Worm (Caenorhabditis elegans) whole organism, young adult: Measurements from ENCODE around the gene best-2.

ENCODE experiments used
- B0019.2 ChIP-seq: fragments of 200-800 bp; sonication (Bioruptor generic); conservative IDR thresholded peaks from 2 replicates; pipeline ENCODE4 v1.3.6; 2022; ENCODE audit warnings: missing genetic modification reagents, missing genetic modification characterization, missing compliant biosample characterization
- B0261.1 ChIP-seq: sonication (generic microtip); optimal IDR thresholded peaks from 2 replicates; lab custom pipeline; 2016; ENCODE audit warnings: mild to moderate bottlenecking, missing genetic modification characterization, moderate library complexity, missing compliant biosample characterization
- B0336.3 ChIP-seq: fragments of 200-800 bp; sonication (Bioruptor generic); IDR thresholded peaks from 2 replicates; pipeline ENCODE4 v1.3.6; 2022; ENCODE audit warnings: missing genetic modification characterization, missing compliant biosample characterization
- D2030.7 ChIP-seq: fragments of 200-800 bp; sonication (Bioruptor generic); IDR thresholded peaks from 2 replicates; pipeline ENCODE4 v1.3.6; 2022; ENCODE audit warnings: missing genetic modification reagents, missing genetic modification characterization, missing compliant biosample characterization
- F39B2.1 ChIP-seq: fragments of 200-800 bp; sonication (Bioruptor generic); IDR thresholded peaks from 2 replicates; pipeline ENCODE4 v1.3.6; 2022; ENCODE audit warnings: missing genetic modification reagents, missing genetic modification characterization, missing compliant biosample characterization
- F52B5.7 ChIP-seq: sonication (generic microtip); optimal IDR thresholded peaks from 2 replicates; lab custom pipeline; 2016; ENCODE audit warnings: mild to moderate bottlenecking, missing genetic modification characterization, missing compliant biosample characterization
- K11D2.4 ChIP-seq: fragments of 200-800 bp; sonication (Bioruptor generic); IDR thresholded peaks from 2 replicates; pipeline ENCODE4 v1.3.6; 2022; ENCODE audit warnings: missing genetic modification reagents, missing genetic modification characterization, missing compliant biosample characterization
- Y53G8AR.9 ChIP-seq: fragments of 200-800 bp; sonication (Bioruptor generic); conservative IDR thresholded peaks from 2 replicates; pipeline ENCODE4 v1.3.6; 2022; ENCODE audit warnings: missing genetic modification reagents, missing genetic modification characterization, missing compliant biosample characterization
- Y56A3A.18 ChIP-seq: fragments of 200-800 bp; sonication (Bioruptor generic); IDR thresholded peaks from 2 replicates; pipeline ENCODE4 v1.3.6; 2022; ENCODE audit warnings: missing genetic modification reagents, missing genetic modification characterization, missing compliant biosample characterization
- Y95B8A.8 ChIP-seq: fragments of 200-800 bp; sonication (Bioruptor generic); IDR thresholded peaks from 2 replicates; pipeline ENCODE4 v1.3.6; 2022; ENCODE audit warnings: missing genetic modification reagents, missing genetic modification characterization, missing compliant biosample characterization
- ZK185.1 ChIP-seq: sonication (generic microtip); optimal IDR thresholded peaks from 2 replicates; lab custom pipeline; 2016; ENCODE audit warnings: mild to moderate bottlenecking, missing genetic modification characterization, missing compliant biosample characterization; ENCODE audit not compliant: poor library complexity, severe bottlenecking
- ama-1 ChIP-seq, 3 experiments: fragments of 150-350 bp in 1 of 3; sonication (generic microtip) in 2 of 3; optimal IDR thresholded peaks; 2 replicates each; lab custom pipeline; 2014 to 2018; ENCODE audit warnings: missing biosample characterization in 2 of 3, missing genetic modification characterization in 2 of 3, missing genetic modification reagents in 2 of 3
- aptf-3 ChIP-seq: fragments of 200-800 bp; sonication (Bioruptor generic); IDR thresholded peaks from 2 replicates; pipeline ENCODE4 v1.3.6; 2022; ENCODE audit warnings: missing genetic modification characterization, missing compliant biosample characterization
- atf-7 ChIP-seq: sonication (generic microtip); optimal IDR thresholded peaks from 2 replicates; lab custom pipeline; 2017; ENCODE audit warnings: mild to moderate bottlenecking, missing genetic modification characterization, missing compliant biosample characterization
- attf-5 ChIP-seq: fragments of 200-800 bp; sonication (Bioruptor generic); optimal IDR thresholded peaks from 2 replicates; lab custom pipeline; 2018; ENCODE audit warnings: mild to moderate bottlenecking, missing genetic modification characterization, missing compliant biosample characterization
- attf-6 ChIP-seq: fragments of 200-800 bp; sonication (Bioruptor generic); IDR thresholded peaks from 2 replicates; pipeline ENCODE4 v1.3.6; 2022; ENCODE audit warnings: missing genetic modification reagents, missing genetic modification characterization, missing compliant biosample characterization
- bed-1 ChIP-seq: fragments of 200-800 bp; sonication (Bioruptor generic); IDR thresholded peaks from 2 replicates; pipeline ENCODE4 v1.3.6; 2022; ENCODE audit warnings: missing genetic modification reagents, missing genetic modification characterization, missing compliant biosample characterization
- bed-2 ChIP-seq: fragments of 200-800 bp; sonication (Bioruptor generic); IDR thresholded peaks from 2 replicates; pipeline ENCODE4 v1.3.6; 2022; ENCODE audit warnings: missing genetic modification reagents, missing genetic modification characterization, missing compliant biosample characterization
- cebp-2 ChIP-seq: fragments of 200-800 bp; sonication (Bioruptor generic); IDR thresholded peaks from 2 replicates; pipeline ENCODE4 v1.3.6; 2022; ENCODE audit warnings: missing genetic modification characterization, missing compliant biosample characterization
- ceh-40 ChIP-seq: fragments of 200-800 bp; sonication (Bioruptor generic); IDR thresholded peaks from 2 replicates; pipeline ENCODE4 v1.3.6; 2022; ENCODE audit warnings: missing genetic modification characterization, missing compliant biosample characterization
- ceh-58 ChIP-seq: fragments of 200-800 bp; sonication (Bioruptor generic); IDR thresholded peaks from 2 replicates; pipeline ENCODE4 v1.3.6; 2022; ENCODE audit warnings: missing genetic modification characterization, missing compliant biosample characterization
- dpff-1 ChIP-seq: sonication (generic microtip); optimal IDR thresholded peaks from 2 replicates; lab custom pipeline; 2017; ENCODE audit warnings: mild to moderate bottlenecking, missing genetic modification characterization, missing compliant biosample characterization
- efl-1 ChIP-seq: fragments of 150-350 bp; optimal IDR thresholded peaks from 2 replicates; lab custom pipeline; 2014; ENCODE audit warnings: missing biosample characterization, missing genetic modification reagents, missing genetic modification characterization
- egl-18 ChIP-seq: fragments of 200-800 bp; sonication (Bioruptor generic); IDR thresholded peaks from 2 replicates; pipeline ENCODE4 v1.3.6; 2022; ENCODE audit warnings: missing genetic modification reagents, missing genetic modification characterization, missing compliant biosample characterization
- egl-44 ChIP-seq: fragments of 200-800 bp; sonication (Bioruptor generic); IDR thresholded peaks from 2 replicates; pipeline ENCODE4 v1.3.6; 2022; ENCODE audit warnings: missing genetic modification reagents, missing genetic modification characterization, missing compliant biosample characterization
- hmg-1.2 ChIP-seq: fragments of 200-800 bp; sonication (Bioruptor generic); IDR thresholded peaks from 2 replicates; pipeline ENCODE4 v1.3.6; 2022; ENCODE audit warnings: missing genetic modification reagents, missing genetic modification characterization, missing compliant biosample characterization
- let-607 ChIP-seq, 2 experiments: fragments of 200-800 bp in 1 of 2; sonication (Bioruptor generic) in 1 of 2; sonication (generic microtip) in 1 of 2; optimal IDR thresholded peaks; 2 replicates each; lab custom pipeline; 2016 to 2018; ENCODE audit warnings: mild to moderate bottlenecking in 2 of 2, missing compliant biosample characterization in 2 of 2, missing genetic modification characterization in 2 of 2, moderate library complexity in 2 of 2, missing genotype in 1 of 2
- lin-26 ChIP-seq: fragments of 200-800 bp; sonication (Bioruptor generic); IDR thresholded peaks from 2 replicates; pipeline ENCODE4 v1.3.6; 2022; ENCODE audit warnings: missing genetic modification reagents, missing genetic modification characterization, missing compliant biosample characterization
- lin-40 ChIP-seq: sonication (generic microtip); optimal IDR thresholded peaks from 2 replicates; lab custom pipeline; 2016; ENCODE audit warnings: missing genetic modification characterization, mild to moderate bottlenecking, missing compliant biosample characterization, missing genotype, missing genetic modification reagents
- lin-54 ChIP-seq: fragments of 200-800 bp; sonication (Bioruptor generic); optimal IDR thresholded peaks from 2 replicates; lab custom pipeline; 2018; ENCODE audit warnings: mild to moderate bottlenecking, missing genetic modification characterization, missing compliant biosample characterization
- lsl-1 ChIP-seq: fragments of 200-800 bp; sonication (Bioruptor generic); optimal IDR thresholded peaks from 2 replicates; lab custom pipeline; 2018; ENCODE audit warnings: mild to moderate bottlenecking, missing genetic modification characterization, moderate library complexity, missing compliant biosample characterization
- madf-6 ChIP-seq: fragments of 200-800 bp; sonication (Bioruptor generic); IDR thresholded peaks from 2 replicates; pipeline ENCODE4 v1.3.6; 2022; ENCODE audit warnings: missing genetic modification reagents, missing genetic modification characterization, missing compliant biosample characterization
- mes-4 ChIP-seq: sonication (generic microtip); optimal IDR thresholded peaks from 2 replicates; lab custom pipeline; 2016; ENCODE audit warnings: missing genotype, missing genetic modification characterization, missing compliant biosample characterization
- nfya-2 ChIP-seq: fragments of 200-800 bp; sonication (Bioruptor generic); IDR thresholded peaks from 2 replicates; pipeline ENCODE4 v1.3.6; 2022; ENCODE audit warnings: missing genetic modification reagents, missing genetic modification characterization, missing compliant biosample characterization
- nhr-120 ChIP-seq: fragments of 200-800 bp; sonication (Bioruptor generic); IDR thresholded peaks from 2 replicates; pipeline ENCODE4 v1.3.6; 2022; ENCODE audit warnings: missing genetic modification characterization, missing compliant biosample characterization
- nhr-27 ChIP-seq: fragments of 200-800 bp; sonication (Bioruptor generic); optimal IDR thresholded peaks from 2 replicates; lab custom pipeline; 2018; ENCODE audit warnings: mild to moderate bottlenecking, missing genetic modification characterization, moderate library complexity, missing compliant biosample characterization
- nhr-80 ChIP-seq: sonication (generic microtip); optimal IDR thresholded peaks from 2 replicates; lab custom pipeline; 2016; ENCODE audit warnings: missing genetic modification characterization, missing compliant biosample characterization
- rec-8 ChIP-seq, 2 experiments: sonication (generic microtip); optimal IDR thresholded peaks; 2 replicates each; lab custom pipeline; 2016; ENCODE audit warnings: mild to moderate bottlenecking in 2 of 2, missing genetic modification characterization in 2 of 2, missing genetic modification reagents in 2 of 2, missing genotype in 2 of 2, missing biosample characterization in 1 of 2, missing compliant biosample characterization in 1 of 2, moderate library complexity in 1 of 2
- snpc-1.1 ChIP-seq: sonication (generic microtip); optimal IDR thresholded peaks from 2 replicates; lab custom pipeline; 2017; ENCODE audit warnings: missing genetic modification characterization, mild to moderate bottlenecking, missing compliant biosample characterization, antibody characterized with exemption, moderate library complexity, missing genotype, missing genetic modification reagents; ENCODE audit not compliant: insufficient read depth
- snpc-4 ChIP-seq, 5 experiments: fragments of 150-350 bp in 1 of 5; sonication (generic microtip) in 4 of 5; optimal IDR thresholded peaks; 2 replicates each; lab custom pipeline; 2014 to 2018; ENCODE audit warnings: missing genetic modification characterization in 5 of 5, missing biosample characterization in 3 of 5, antibody characterized with exemption in 2 of 5, mild to moderate bottlenecking in 2 of 5, missing compliant biosample characterization in 2 of 5, missing genotype in 2 of 5, moderate library complexity in 2 of 5, missing genetic modification reagents in 1 of 5
- xnd-1 ChIP-seq: sonication (generic microtip); optimal IDR thresholded peaks from 2 replicates; lab custom pipeline; 2016; ENCODE audit warnings: missing genotype, missing genetic modification reagents, missing genetic modification characterization, missing compliant biosample characterization
- ztf-22 ChIP-seq: fragments of 200-800 bp; sonication (Bioruptor generic); optimal IDR thresholded peaks from 2 replicates; lab custom pipeline; 2018; ENCODE audit warnings: mild to moderate bottlenecking, missing genetic modification characterization, moderate library complexity, missing compliant biosample characterization
- ztf-28 ChIP-seq: fragments of 200-800 bp; sonication (Bioruptor generic); IDR thresholded peaks from 2 replicates; pipeline ENCODE4 v1.3.6; 2022; ENCODE audit warnings: missing genetic modification reagents, missing genetic modification characterization, missing compliant biosample characterization

Gene best-2

DNA sequence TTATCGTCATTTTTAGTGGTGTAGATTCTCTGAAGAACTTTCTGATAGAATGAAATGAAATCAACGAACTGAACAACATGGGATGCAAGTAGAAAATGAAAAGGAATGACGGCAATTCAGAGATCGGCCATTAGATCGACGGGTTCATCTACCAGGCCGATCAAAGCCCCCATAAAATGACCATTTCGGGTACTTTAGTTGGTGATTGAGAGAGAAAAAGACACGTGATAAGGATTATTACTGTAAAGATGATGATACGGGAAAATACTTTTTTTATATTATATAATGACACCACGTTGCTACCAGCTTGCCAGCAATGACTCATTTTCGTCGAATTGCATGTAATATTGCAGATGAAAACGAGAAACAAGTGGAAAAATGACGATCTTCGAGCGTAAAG lies 3.1 kb downstream of the best-2 start, which contains the start of gene best-1:
TSS of gene best-1 (minus strand) at position 29 of the 400 bp plus-strand sequence.
- no peak for TF ChIP-seq ama-1 (optimal IDR thresholded peaks at IDR 0.05; lab: Kevin White, UChicago)
- TF ChIP-seq ama-1 (GFP tag; optimal IDR thresholded peaks at IDR 0.05; lab: Kevin White, UChicago): no peak
- TF ChIP-seq D2030.7 (GFP tag; lab: Robert Waterston, UW): no peak
- TF ChIP-seq ceh-40: no peak
- no peak for TF ChIP-seq mes-4 (tag; lab: Kevin White, UChicago)
- peak; percentile 24 for TF ChIP-seq lin-40 (tag; lab: Kevin White, UChicago)

- TF ChIP-seq B0019.2 (GFP tag; lab: Robert Waterston, UW) (no peak), K11D2.4 (GFP tag; lab: Robert Waterston, UW) (no peak), F39B2.1 (GFP tag; lab: Robert Waterston, UW) (no peak), Y95B8A.8 (GFP tag; lab: Robert Waterston, UW) (no peak), F52B5.7 (tag; lab: Kevin White, UChicago) (no peak), lin-54 (no peak), nhr-120 (GFP tag; lab: Robert Waterston, UW) (no peak), nhr-80 (no peak), bed-2 (GFP tag; lab: Robert Waterston, UW) (no peak), attf-5 (GFP tag; lab: Kevin White, UChicago) (no peak)
Observed at ce11 chrIV:13108430-13108829, 4.5 kb downstream of the best-2 start.

DNA sequence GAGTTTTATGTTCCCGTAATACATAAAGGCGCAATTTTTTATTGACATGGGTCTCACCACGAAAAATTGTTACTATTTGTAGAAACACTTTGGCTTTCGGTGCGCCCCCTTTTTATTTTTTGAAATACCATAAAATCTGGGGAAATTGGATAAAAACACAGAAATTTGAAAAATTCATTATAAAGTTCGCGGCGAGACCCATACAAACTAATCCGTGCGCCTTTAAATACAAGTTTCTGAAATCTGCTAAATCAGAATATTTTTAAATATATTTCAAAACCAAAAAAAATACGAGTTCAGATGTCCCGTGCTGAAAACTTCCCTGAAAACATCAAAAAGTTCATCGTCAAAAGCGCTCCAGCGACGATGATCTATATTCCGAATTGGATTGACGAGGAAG lies 5.5 kb downstream of the best-2 start, which contains the start of gene B0564.2:
TSS of gene B0564.2 (plus strand) at position 301 of the 400 bp plus-strand sequence.
- no peak for TF ChIP-seq xnd-1 (tag; lab: Kevin White, UChicago)
- no peak for TF ChIP-seq ZK185.1 (tag; lab: Kevin White, UChicago)
- no peak for TF ChIP-seq hmg-1.2
- TF ChIP-seq attf-6: no peak
- TF ChIP-seq B0336.3: no peak

DNA sequence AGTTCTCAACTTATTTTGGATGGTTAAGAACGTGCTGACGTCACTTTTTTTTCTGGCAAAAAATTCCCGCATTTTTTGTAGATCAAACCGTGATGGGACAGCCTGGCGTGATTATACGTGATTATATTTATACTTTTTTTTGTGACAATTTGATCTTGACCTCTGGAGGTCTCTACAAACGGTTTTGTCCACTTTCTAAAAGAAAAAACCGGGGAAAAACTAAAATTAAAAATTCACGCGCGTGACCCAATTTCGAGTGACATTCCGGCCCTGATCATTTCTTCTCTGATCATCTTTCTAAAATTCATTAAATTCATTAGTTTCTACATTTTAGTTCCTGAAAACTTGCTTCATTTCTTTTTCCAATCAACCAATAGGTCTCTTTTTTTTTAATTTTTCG lies 8.0 kb downstream of the best-2 start, which contains the start of gene rde-11:
TSS of gene rde-11 (plus strand) at position 301 of the 400 bp plus-strand sequence.
- TF ChIP-seq lin-26 (GFP tag; lab: Robert Waterston, UW) (no peak), Y53G8AR.9 (GFP tag; lab: Robert Waterston, UW) (no peak), madf-6 (GFP tag; lab: Robert Waterston, UW) (peak; percentile 63), rec-8 (tag; optimal IDR thresholded peaks at IDR 0.05; lab: Kevin White, UChicago) (no peak), aptf-3 (GFP tag; lab: Robert Waterston, UW) (no peak), cebp-2 (GFP tag; lab: Robert Waterston, UW) (no peak), bed-1 (GFP tag; lab: Robert Waterston, UW) (no peak), xnd-1 (tag; lab: Kevin White, UChicago) (peak; percentile 49), efl-1 (peak; percentile 44), atf-7 (no peak), nhr-27 (tag; lab: Kevin White, UChicago) (no peak)

ce11 chrIV:13100415-13100814 lies 12.5 kb downstream of the best-2 start, which contains the start of gene fask-1:
fask-1 (plus strand) TSS chrIV:13100715.
- TF ChIP-seq attf-5 (GFP tag; lab: Kevin White, UChicago): no peak
- no peak for TF ChIP-seq let-607 (tag; optimal IDR thresholded peaks at IDR 0.05; lab: Kevin White, UChicago)
- no peak for TF ChIP-seq nfya-2 (GFP tag; lab: Robert Waterston, UW)
- no peak for TF ChIP-seq lsl-1 (GFP tag; lab: Kevin White, UChicago)
- no peak for TF ChIP-seq ztf-22 (GFP tag; lab: Kevin White, UChicago)
- TF ChIP-seq egl-44 (GFP tag; lab: Robert Waterston, UW): no peak
- TF ChIP-seq Y56A3A.18: no peak
- TF ChIP-seq snpc-1.1 (tag; lab: Kevin White, UChicago): no peak
- no peak for TF ChIP-seq ceh-58 (GFP tag; lab: Robert Waterston, UW)
- TF ChIP-seq B0261.1 (tag; lab: Kevin White, UChicago): no peak
- no peak for TF ChIP-seq snpc-4 (GFP tag; optimal IDR thresholded peaks at IDR 0.05; lab: Kevin White, UChicago)
- TF ChIP-seq snpc-4 (tag; optimal IDR thresholded peaks at IDR 0.05; lab: Kevin White, UChicago): no peak
- no peak for TF ChIP-seq dpff-1
- no peak for TF ChIP-seq ztf-28 (GFP tag; lab: Robert Waterston, UW)
- no peak for TF ChIP-seq egl-18
